Fruit fly (Drosophila melanogaster) whole organism, wandering third instar larva: Measurements from ENCODE around the gene Rab9Fa.

Experiments used
- Abd-B ChIP-seq: fragments of >200 bp; optimal IDR thresholded peaks from 2 replicates; lab custom pipeline; 2017; ENCODE audit warnings: missing biosample characterization, missing genetic modification characterization
- CG9705 ChIP-seq: fragments of 200-800 bp; sonication (Bioruptor generic); optimal IDR thresholded peaks from 2 replicates; lab custom pipeline; 2018; ENCODE audit warnings: missing biosample characterization, mild to moderate bottlenecking, missing genetic modification characterization
- CrebA ChIP-seq: fragments of 200-800 bp; sonication (Bioruptor generic); optimal IDR thresholded peaks from 2 replicates; lab custom pipeline; 2016; ENCODE audit warnings: missing biosample characterization, mild to moderate bottlenecking, missing genetic modification characterization, borderline replicate concordance
- Dif ChIP-seq: fragments of 200-275, 200-300 bp; sonication (Bioruptor generic); optimal IDR thresholded peaks from 2 replicates; lab custom pipeline; 2018; ENCODE audit warnings: missing biosample characterization, missing genetic modification characterization; ENCODE audit not compliant: partially characterized antibody
- GATAd ChIP-seq: sonication (Bioruptor generic); optimal IDR thresholded peaks from 2 replicates; lab custom pipeline; 2016; ENCODE audit warnings: missing biosample characterization, missing genetic modification characterization
- HLH106 ChIP-seq: fragments of 200-800 bp; optimal IDR thresholded peaks from 3 replicates; lab custom pipeline; 2019; ENCODE audit warnings: missing biosample characterization, mild to moderate bottlenecking, missing genetic modification characterization, moderate library complexity
- Hnf4 ChIP-seq: fragments of 200-800 bp; sonication (Bioruptor generic); optimal IDR thresholded peaks from 2 replicates; lab custom pipeline; 2016; ENCODE audit warnings: missing biosample characterization, mild to moderate bottlenecking, missing genetic modification characterization
- Hr83 ChIP-seq: fragments of 200-300 bp; sonication (Bioruptor generic); optimal IDR thresholded peaks from 2 replicates; lab custom pipeline; 2016; ENCODE audit warnings: missing biosample characterization, mild to moderate bottlenecking, missing genetic modification characterization, moderate library complexity; ENCODE audit not compliant: poor library complexity, severe bottlenecking
- Jra ChIP-seq: sonication (Bioruptor generic); optimal IDR thresholded peaks from 2 replicates; lab custom pipeline; 2016; ENCODE audit warnings: missing biosample characterization, missing genetic modification characterization
- Myc ChIP-seq: fragments of >200 bp; optimal IDR thresholded peaks from 2 replicates; lab custom pipeline; 2017
- OdsH ChIP-seq: fragments of 200-800 bp; sonication (Bioruptor generic); optimal IDR thresholded peaks from 2 replicates; lab custom pipeline; 2016; ENCODE audit warnings: missing biosample characterization, mild to moderate bottlenecking, missing genetic modification characterization
- Sp1 ChIP-seq: fragments of 200-800 bp; sonication (Bioruptor generic); optimal IDR thresholded peaks from 3 replicates; lab custom pipeline; 2019; ENCODE audit warnings: missing biosample characterization, mild to moderate bottlenecking, missing genetic modification characterization, moderate library complexity
- Vsx2 ChIP-seq: fragments of 200-300, 225-300 bp; sonication (Bioruptor generic); optimal IDR thresholded peaks from 2 replicates; lab custom pipeline; 2018; ENCODE audit warnings: missing biosample characterization, missing genetic modification characterization; ENCODE audit not compliant: partially characterized antibody
- brk ChIP-seq: fragments of 200-800 bp; sonication (Bioruptor generic); optimal IDR thresholded peaks from 2 replicates; lab custom pipeline; 2016; ENCODE audit warnings: missing biosample characterization, mild to moderate bottlenecking, missing genetic modification characterization
- dl ChIP-seq, 2 experiments: fragments of 175-275, 200-275 bp in 1 of 2; fragments of 200-275 bp in 1 of 2; sonication (Bioruptor generic); optimal IDR thresholded peaks; lab custom pipeline; 2018; ENCODE audit warnings: mild to moderate bottlenecking in 2 of 2, missing biosample characterization in 2 of 2, missing genetic modification characterization in 2 of 2, moderate library complexity in 2 of 2; ENCODE audit not compliant: partially characterized antibody in 2 of 2, insufficient read depth in 1 of 2
- dmrt93B ChIP-seq: fragments of 200-800 bp; sonication (Bioruptor generic); optimal IDR thresholded peaks from 2 replicates; lab custom pipeline; 2018; ENCODE audit warnings: missing biosample characterization, mild to moderate bottlenecking, missing genetic modification characterization
- dsf ChIP-seq: sonication (Bioruptor generic); optimal IDR thresholded peaks from 2 replicates; lab custom pipeline; 2016; ENCODE audit warnings: missing biosample characterization, missing genetic modification characterization, borderline replicate concordance
- ey ChIP-seq: fragments of 200-800 bp; sonication (Bioruptor generic); optimal IDR thresholded peaks from 2 replicates; lab custom pipeline; 2016; ENCODE audit warnings: missing biosample characterization, missing genetic modification characterization
- foxo ChIP-seq, 2 experiments: fragments of 200-800 bp; sonication (Bioruptor generic); optimal IDR thresholded peaks; 2 replicates in 1 of 2; 3 replicates in 1 of 2; lab custom pipeline; 2016 to 2017; ENCODE audit warnings: missing biosample characterization in 2 of 2, missing genetic modification characterization in 2 of 2
- fru ChIP-seq: fragments of 200-800 bp; sonication (Bioruptor generic); optimal IDR thresholded peaks from 3 replicates; lab custom pipeline; 2016; ENCODE audit warnings: missing biosample characterization, mild to moderate bottlenecking, missing genetic modification characterization
- h ChIP-seq: fragments of 200-800 bp; sonication (Bioruptor generic); optimal IDR thresholded peaks from 3 replicates; lab custom pipeline; 2016; ENCODE audit warnings: missing biosample characterization, mild to moderate bottlenecking, missing genetic modification characterization
- jim ChIP-seq: fragments of 175-275, 200-325 bp; sonication (Bioruptor generic); optimal IDR thresholded peaks from 2 replicates; lab custom pipeline; 2016; ENCODE audit warnings: missing biosample characterization, mild to moderate bottlenecking, missing genetic modification characterization
- lola ChIP-seq: fragments of >200 bp; optimal IDR thresholded peaks from 2 replicates; lab custom pipeline; 2017; ENCODE audit warnings: missing biosample characterization, missing genetic modification characterization
- pan ChIP-seq: fragments of >200 bp; optimal IDR thresholded peaks from 2 replicates; lab custom pipeline; 2017
- psq ChIP-seq: fragments of 200-800 bp; sonication (Bioruptor generic); optimal IDR thresholded peaks from 3 replicates; lab custom pipeline; 2017; ENCODE audit warnings: missing biosample characterization, mild to moderate bottlenecking, missing genetic modification characterization, moderate library complexity
- rgr ChIP-seq: fragments of 200-800 bp; sonication (Bioruptor generic); optimal IDR thresholded peaks from 3 replicates; lab custom pipeline; 2016; ENCODE audit warnings: missing biosample characterization, mild to moderate bottlenecking, missing genetic modification characterization
- sage ChIP-seq: fragments of 200-800 bp; sonication (Bioruptor generic); optimal IDR thresholded peaks from 2 replicates; lab custom pipeline; 2016; ENCODE audit warnings: missing biosample characterization, mild to moderate bottlenecking, missing genetic modification characterization
- sv ChIP-seq: fragments of 200-800 bp; sonication (Bioruptor generic); optimal IDR thresholded peaks from 3 replicates; lab custom pipeline; 2016; ENCODE audit warnings: missing biosample characterization, missing genetic modification characterization
- usp ChIP-seq: fragments of >200 bp; optimal IDR thresholded peaks from 2 replicates; lab custom pipeline; 2017; ENCODE audit warnings: missing biosample characterization, missing genetic modification characterization
- woc ChIP-seq: sonication (Bioruptor generic); optimal IDR thresholded peaks from 2 replicates; lab custom pipeline; 2016; ENCODE audit warnings: missing biosample characterization, mild to moderate bottlenecking, missing genetic modification characterization

The Rab9Fa gene

DNA sequence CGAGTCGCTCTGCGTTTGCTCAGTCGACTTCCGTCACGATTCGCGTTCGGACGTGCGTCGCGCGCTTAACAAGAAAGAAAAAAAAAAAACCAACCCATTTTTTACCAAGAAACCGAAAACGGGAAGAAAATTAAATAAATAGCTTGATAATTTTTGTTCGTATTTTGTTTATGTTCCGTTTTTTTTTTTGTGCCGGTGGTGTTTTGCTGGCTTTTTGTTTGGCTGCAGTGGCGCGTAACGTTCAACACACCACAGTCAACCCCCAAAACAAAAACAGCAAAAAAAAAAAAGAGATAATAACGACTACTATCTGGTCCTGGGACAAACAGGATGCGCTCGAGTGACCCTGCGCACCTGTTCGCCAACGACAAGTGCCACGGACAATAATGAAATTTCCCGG lies 45.4 kb downstream of the Rab9Fa start, which contains the start of gene CG43901:
Gene CG43901 (plus strand): TSS at position 301 of the 400 bp plus-strand sequence.
- TF ChIP-seq dmrt93B (no peak), ey (no peak)

DNA sequence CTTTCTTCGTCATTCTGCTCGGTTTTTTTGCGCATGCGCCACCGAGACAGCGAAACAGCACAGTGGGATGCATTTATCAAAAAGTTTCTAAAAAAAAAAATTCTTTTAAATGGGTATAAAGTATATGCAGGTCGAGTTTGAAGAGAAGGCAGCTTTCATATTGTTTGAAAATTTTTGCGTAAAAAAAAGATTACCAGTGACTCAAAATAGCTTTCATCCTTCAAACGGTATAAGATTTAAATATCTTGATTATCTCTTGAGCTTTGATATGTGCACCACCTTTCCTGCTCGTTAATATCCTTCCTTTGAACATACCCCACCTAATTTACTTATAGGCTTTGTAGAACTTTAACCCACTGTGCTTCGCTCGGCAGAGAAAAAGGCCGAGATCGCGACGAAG lies 45.8 kb downstream of the Rab9Fa start:
- TF ChIP-seq Jra (GFP tag; lab: Kevin White, UChicago), result no peak
- TF ChIP-seq lola (GFP tag; lab: Kevin White, UChicago), result no peak
- TF ChIP-seq Hnf4, result no peak
- TF ChIP-seq fru, result peak; percentile 60
- TF ChIP-seq GATAd (GFP tag; lab: Kevin White, UChicago), result no peak
- TF ChIP-seq ey, result no peak
- TF ChIP-seq pan (lab: Kevin White, UChicago), result no peak
- TF ChIP-seq OdsH (GFP tag; lab: Kevin White, UChicago), result no peak
- TF ChIP-seq foxo (GFP tag; optimal IDR thresholded peaks at IDR 0.05; lab: Kevin White, UChicago), result peak in 1 of 2 experiments; percentile 42
- peak; percentile 7 for TF ChIP-seq psq
- peak; percentile 36 for TF ChIP-seq sv (GFP tag; lab: Kevin White, UChicago)
- no peak for TF ChIP-seq jim (GFP tag; lab: Kevin White, UChicago)
- no peak for TF ChIP-seq usp
- TF ChIP-seq Sp1 (GFP tag; lab: Kevin White, UChicago), result peak; percentile 24
- no peak for TF ChIP-seq Dif
- no peak for TF ChIP-seq Myc (lab: Kevin White, UChicago)
- TF ChIP-seq rgr (GFP tag; lab: Kevin White, UChicago), result no peak
- no peak for TF ChIP-seq dsf
- no peak for TF ChIP-seq dl (GFP tag; optimal IDR thresholded peaks at IDR 0.05; lab: Kevin White, UChicago; ENCODE audit: insufficient read depth in 1 of 2, partially characterized antibody in 2 of 2)
- TF ChIP-seq CG9705, result no peak
- peak; percentile 3 for TF ChIP-seq h (GFP tag; lab: Kevin White, UChicago)
- no peak for TF ChIP-seq Vsx2 (GFP tag; lab: Kevin White, UChicago)
- TF ChIP-seq Hr83, result no peak
- TF ChIP-seq CrebA (GFP tag; lab: Kevin White, UChicago), result no peak
- TF ChIP-seq dmrt93B, result no peak
- no peak for TF ChIP-seq HLH106 (tag; lab: Kevin White, UChicago)
- no peak for TF ChIP-seq woc (GFP tag; lab: Kevin White, UChicago)
- no peak for TF ChIP-seq brk (GFP tag; lab: Kevin White, UChicago)
- no peak for TF ChIP-seq sage (GFP tag; lab: Kevin White, UChicago)
- no peak for TF ChIP-seq Abd-B (GFP tag; lab: Kevin White, UChicago)
